Fruit fly (Drosophila melanogaster) whole organism, wandering third instar larva: ENCODE data around the gene Kcmf1.

Source experiments
- CrebA ChIP-seq: fragments of 200-800 bp; sonication (Bioruptor generic); optimal IDR thresholded peaks from 2 replicates; lab custom pipeline; 2016; ENCODE audit warnings: missing biosample characterization, mild to moderate bottlenecking, missing genetic modification characterization, borderline replicate concordance
- Dif ChIP-seq: fragments of 200-275, 200-300 bp; sonication (Bioruptor generic); optimal IDR thresholded peaks from 2 replicates; lab custom pipeline; 2018; ENCODE audit warnings: missing biosample characterization, missing genetic modification characterization; ENCODE audit not compliant: partially characterized antibody
- GATAd ChIP-seq: sonication (Bioruptor generic); optimal IDR thresholded peaks from 2 replicates; lab custom pipeline; 2016; ENCODE audit warnings: missing biosample characterization, missing genetic modification characterization
- Hr78 ChIP-seq: fragments of >200 bp; optimal IDR thresholded peaks from 2 replicates; lab custom pipeline; 2017; ENCODE audit warnings: missing biosample characterization, missing genetic modification characterization
- ey ChIP-seq: fragments of 200-800 bp; sonication (Bioruptor generic); optimal IDR thresholded peaks from 2 replicates; lab custom pipeline; 2016; ENCODE audit warnings: missing biosample characterization, missing genetic modification characterization
- h ChIP-seq: fragments of 200-800 bp; sonication (Bioruptor generic); optimal IDR thresholded peaks from 3 replicates; lab custom pipeline; 2016; ENCODE audit warnings: missing biosample characterization, mild to moderate bottlenecking, missing genetic modification characterization
- usp ChIP-seq: fragments of >200 bp; optimal IDR thresholded peaks from 2 replicates; lab custom pipeline; 2017; ENCODE audit warnings: missing biosample characterization, missing genetic modification characterization

- TF ChIP-seq Dif (GFP tag; lab: Kevin White, UChicago), result no peak
- no peak for TF ChIP-seq h (GFP tag; lab: Kevin White, UChicago)
- no peak for TF ChIP-seq GATAd
- TF ChIP-seq Hr78, result no peak
- no peak for TF ChIP-seq usp (GFP tag; lab: Kevin White, UChicago)
- no peak for TF ChIP-seq ey (GFP tag; lab: Kevin White, UChicago)
- no peak for TF ChIP-seq CrebA (GFP tag; lab: Kevin White, UChicago)
Measured at dm6 chr3R:9037946-9038345, 23.2 kb upstream of the Kcmf1 start.
